Fruit fly (Drosophila melanogaster) whole organism, pupa: Measurements from ENCODE around the gene Rpn11.

Experiments used
- CG13204 ChIP-seq: fragments of 200-800 bp; sonication (Bioruptor generic); optimal IDR thresholded peaks from 2 replicates; lab custom pipeline; 2018; ENCODE audit warnings: missing biosample characterization, mild to moderate bottlenecking, missing genetic modification characterization, moderate library complexity
- CG4496 ChIP-seq: fragments of 200-800 bp; sonication (Bioruptor generic); IDR thresholded peaks from 3 replicates; pipeline ENCODE4 v1.3.6; 2022; ENCODE audit warnings: missing biosample characterization, missing genetic modification characterization
- CG8301 ChIP-seq: fragments of 200-800 bp; sonication (Bioruptor generic); optimal IDR thresholded peaks from 2 replicates; lab custom pipeline; 2018; ENCODE audit warnings: missing biosample characterization, mild to moderate bottlenecking, missing genetic modification characterization
- EcR ChIP-seq: fragments of 200-800 bp; sonication (Bioruptor generic); optimal IDR thresholded peaks from 3 replicates; lab custom pipeline; 2019; ENCODE audit warnings: missing biosample characterization, missing genetic modification characterization, mild to moderate bottlenecking, moderate library complexity, missing genetic modification reagents

- no peak for TF ChIP-seq EcR (GFP tag; lab: Kevin White, UChicago)
- TF ChIP-seq CG4496 (GFP tag; lab: Robert Waterston, UW) = no peak
- no peak for TF ChIP-seq CG13204
- TF ChIP-seq CG8301 = no peak
Measured at dm6 chr2L:5029809-5030108, 29.8 kb downstream of the Rpn11 start.
